Fruit fly (Drosophila melanogaster) whole organism, prepupa: ENCODE data around the gene drongo.
A peak's percentile ranks its signal among the peaks of the same experiment; 100 is the strongest.

Experiments
- Blimp-1 ChIP-seq: fragments of 200-800 bp; sonication (Bioruptor generic); optimal IDR thresholded peaks from 3 replicates; lab custom pipeline; 2017; ENCODE audit warnings: missing biosample characterization, missing genetic modification characterization, mild to moderate bottlenecking, moderate library complexity, missing genetic modification reagents
- CG10631 ChIP-seq: fragments of 200-800 bp; sonication (Bioruptor generic); optimal IDR thresholded peaks from 2 replicates; lab custom pipeline; 2016; ENCODE audit warnings: missing biosample characterization, missing genetic modification characterization
- CG10669 ChIP-seq: fragments of 200-800 bp; sonication (Bioruptor generic); optimal IDR thresholded peaks from 3 replicates; lab custom pipeline; 2018; ENCODE audit warnings: missing biosample characterization, mild to moderate bottlenecking, missing genetic modification characterization, moderate library complexity
- CG11294 ChIP-seq: fragments of 200-800 bp; sonication (Bioruptor generic); IDR thresholded peaks from 2 replicates; pipeline ENCODE4 v1.3.6; 2022; ENCODE audit warnings: missing biosample characterization, missing genetic modification characterization
- CG11762 ChIP-seq: fragments of 200-800 bp; sonication (Bioruptor generic); optimal IDR thresholded peaks from 3 replicates; lab custom pipeline; 2016; ENCODE audit warnings: missing biosample characterization, missing genetic modification characterization; ENCODE audit not compliant: insufficient read depth
- CG11902 ChIP-seq: fragments of 200-800 bp; sonication (Bioruptor generic); optimal IDR thresholded peaks from 3 replicates; lab custom pipeline; 2016; ENCODE audit warnings: missing biosample characterization, missing genetic modification characterization
- CG1621 ChIP-seq: fragments of 200-800 bp; sonication (Bioruptor generic); optimal IDR thresholded peaks from 3 replicates; lab custom pipeline; 2018; ENCODE audit warnings: missing biosample characterization, mild to moderate bottlenecking, missing genetic modification characterization
- CG16779 ChIP-seq: fragments of 200-800 bp; sonication (Bioruptor generic); optimal IDR thresholded peaks from 3 replicates; lab custom pipeline; 2017; ENCODE audit warnings: missing biosample characterization, mild to moderate bottlenecking, missing genetic modification characterization
- CG31627 ChIP-seq: fragments of 200-800 bp; sonication (Bioruptor generic); optimal IDR thresholded peaks from 3 replicates; lab custom pipeline; 2016; ENCODE audit warnings: missing biosample characterization, missing genetic modification characterization
- CG32006 ChIP-seq: fragments of 200-800 bp; sonication (Bioruptor generic); optimal IDR thresholded peaks from 3 replicates; lab custom pipeline; 2017; ENCODE audit warnings: missing biosample characterization, mild to moderate bottlenecking, missing genetic modification characterization
- CG34406 ChIP-seq: fragments of 200-800 bp; sonication (Bioruptor generic); optimal IDR thresholded peaks from 3 replicates; lab custom pipeline; 2016; ENCODE audit warnings: missing biosample characterization, missing genetic modification characterization
- CG3919 ChIP-seq: fragments of 200-800 bp; sonication (Bioruptor generic); optimal IDR thresholded peaks from 3 replicates; lab custom pipeline; 2016; ENCODE audit warnings: missing biosample characterization, missing genetic modification characterization
- CG6163 ChIP-seq: fragments of 200-800 bp; sonication (Bioruptor generic); IDR thresholded peaks from 3 replicates; pipeline ENCODE4 v1.3.6; 2022; ENCODE audit warnings: missing biosample characterization, missing genetic modification characterization
- CG6276 ChIP-seq: fragments of 200-800 bp; sonication (Bioruptor generic); optimal IDR thresholded peaks from 2 replicates; lab custom pipeline; 2017; ENCODE audit warnings: missing biosample characterization, mild to moderate bottlenecking, missing genetic modification characterization
- CG6854 ChIP-seq: fragments of 200-800 bp; sonication (Bioruptor generic); optimal IDR thresholded peaks from 2 replicates; lab custom pipeline; 2017; ENCODE audit warnings: missing biosample characterization, mild to moderate bottlenecking, missing genetic modification characterization
- CG7368 ChIP-seq: fragments of 200-800 bp; sonication (Bioruptor generic); optimal IDR thresholded peaks from 3 replicates; lab custom pipeline; 2016; ENCODE audit warnings: missing biosample characterization, missing genetic modification characterization
- CG8119 ChIP-seq: fragments of 200-800 bp; sonication (Bioruptor generic); IDR thresholded peaks from 3 replicates; pipeline ENCODE4 v1.3.6; 2022; ENCODE audit warnings: missing biosample characterization, missing genetic modification characterization
- CG8319 ChIP-seq: fragments of 200-800 bp; sonication (Bioruptor generic); optimal IDR thresholded peaks from 3 replicates; lab custom pipeline; 2016; ENCODE audit warnings: missing biosample characterization, missing genetic modification characterization
- CG9139 ChIP-seq: fragments of 200-800 bp; sonication (Bioruptor generic); optimal IDR thresholded peaks from 3 replicates; lab custom pipeline; 2017; ENCODE audit warnings: missing biosample characterization, mild to moderate bottlenecking, missing genetic modification characterization
- Eip75B ChIP-seq: fragments of 200-800 bp; sonication (Bioruptor generic); optimal IDR thresholded peaks from 3 replicates; lab custom pipeline; 2016; ENCODE audit warnings: missing biosample characterization, missing genetic modification characterization
- Eip78C ChIP-seq: fragments of 200-800 bp; sonication (Bioruptor generic); peaks from one replicate; lab custom pipeline; 2016; ENCODE audit warnings: missing biosample characterization, missing genetic modification characterization
- Eip93F ChIP-seq: fragments of 200-800 bp; sonication (Bioruptor generic); optimal IDR thresholded peaks from 2 replicates; lab custom pipeline; 2016; ENCODE audit warnings: missing biosample characterization, mild to moderate bottlenecking, missing genetic modification characterization
- Ets96B ChIP-seq: fragments of 200-800 bp; optimal IDR thresholded peaks from 2 replicates; lab custom pipeline; 2019; ENCODE audit warnings: missing biosample characterization, mild to moderate bottlenecking, missing genetic modification characterization, moderate library complexity
- Gug ChIP-seq: fragments of 200-800 bp; sonication (Bioruptor generic); IDR thresholded peaks from 2 replicates; pipeline ENCODE4 v1.3.6; 2022; ENCODE audit warnings: missing biosample characterization, missing genetic modification characterization
- Hr38 ChIP-seq: sonication (Bioruptor generic); optimal IDR thresholded peaks from 2 replicates; lab custom pipeline; 2016; ENCODE audit warnings: missing biosample characterization, missing genetic modification characterization
- Hr39 ChIP-seq: fragments of 200-800 bp; sonication (Bioruptor generic); optimal IDR thresholded peaks from 2 replicates; lab custom pipeline; 2016; ENCODE audit warnings: missing biosample characterization, missing genetic modification characterization
- Lpt ChIP-seq: fragments of 200-800 bp; sonication (Bioruptor generic); optimal IDR thresholded peaks from 3 replicates; lab custom pipeline; 2016; ENCODE audit warnings: missing biosample characterization, missing genetic modification characterization
- OdsH ChIP-seq: fragments of 200-800 bp; sonication (Bioruptor generic); optimal IDR thresholded peaks from 3 replicates; lab custom pipeline; 2016; ENCODE audit warnings: missing biosample characterization, missing genetic modification characterization
- Smox ChIP-seq: fragments of 200-800 bp; sonication (Bioruptor generic); optimal IDR thresholded peaks from 3 replicates; lab custom pipeline; 2016; ENCODE audit warnings: missing biosample characterization, missing genetic modification characterization
- Sox102F ChIP-seq: fragments of 200-800 bp; sonication (Bioruptor generic); optimal IDR thresholded peaks from 2 replicates; lab custom pipeline; 2016; ENCODE audit warnings: missing biosample characterization, mild to moderate bottlenecking, missing genetic modification characterization
- Sox14 ChIP-seq: fragments of 200-800 bp; sonication (Bioruptor generic); optimal IDR thresholded peaks from 3 replicates; lab custom pipeline; 2016; ENCODE audit warnings: missing biosample characterization, missing genetic modification characterization
- Sox15 ChIP-seq: fragments of 200-800 bp; sonication (Bioruptor generic); optimal IDR thresholded peaks from 3 replicates; lab custom pipeline; 2016; ENCODE audit warnings: missing biosample characterization, missing genetic modification characterization
- dac ChIP-seq: fragments of 200-800 bp; sonication (Bioruptor generic); optimal IDR thresholded peaks from 2 replicates; lab custom pipeline; 2017; ENCODE audit warnings: missing biosample characterization, mild to moderate bottlenecking, missing genetic modification characterization
- eg ChIP-seq: fragments of 200-800 bp; sonication (Bioruptor generic); IDR thresholded peaks from 3 replicates; pipeline ENCODE4 v1.3.6; 2022; ENCODE audit warnings: missing biosample characterization, missing genetic modification characterization
- fd85E ChIP-seq: fragments of 200-800 bp; sonication (Bioruptor generic); optimal IDR thresholded peaks from 3 replicates; lab custom pipeline; 2016; ENCODE audit warnings: missing biosample characterization, missing genetic modification characterization
- fkh ChIP-seq: fragments of 200-800 bp; sonication (Bioruptor generic); optimal IDR thresholded peaks from 3 replicates; lab custom pipeline; 2017; ENCODE audit warnings: missing biosample characterization, mild to moderate bottlenecking, missing genetic modification characterization, moderate library complexity
- lz ChIP-seq: fragments of 200-800 bp; sonication (Bioruptor generic); optimal IDR thresholded peaks from 3 replicates; lab custom pipeline; 2016; ENCODE audit warnings: missing biosample characterization, missing genetic modification characterization
- net ChIP-seq: fragments of 200-800 bp; sonication (Bioruptor generic); optimal IDR thresholded peaks from 3 replicates; lab custom pipeline; 2016; ENCODE audit warnings: missing biosample characterization, missing genetic modification characterization
- spab ChIP-seq: fragments of 200-800 bp; sonication (Bioruptor generic); optimal IDR thresholded peaks from 2 replicates; lab custom pipeline; 2017; ENCODE audit warnings: missing biosample characterization, mild to moderate bottlenecking, missing genetic modification characterization, missing genetic modification reagents
- ss ChIP-seq, 2 experiments: fragments of 200-800 bp; sonication (Bioruptor generic); optimal IDR thresholded peaks; 2 replicates in 1 of 2; 3 replicates in 1 of 2; lab custom pipeline; 2017 to 2018; ENCODE audit warnings: mild to moderate bottlenecking in 2 of 2, missing biosample characterization in 2 of 2, missing genetic modification characterization in 2 of 2, moderate library complexity in 1 of 2
- svp ChIP-seq: fragments of 200-800 bp; sonication (Bioruptor generic); peaks from one replicate; lab custom pipeline; 2016; ENCODE audit warnings: missing biosample characterization, missing genetic modification characterization
- vri ChIP-seq: fragments of 200-800 bp; sonication (Bioruptor generic); optimal IDR thresholded peaks from 3 replicates; lab custom pipeline; 2016; ENCODE audit warnings: missing biosample characterization, mild to moderate bottlenecking, missing genetic modification characterization

drongo gene

DNA sequence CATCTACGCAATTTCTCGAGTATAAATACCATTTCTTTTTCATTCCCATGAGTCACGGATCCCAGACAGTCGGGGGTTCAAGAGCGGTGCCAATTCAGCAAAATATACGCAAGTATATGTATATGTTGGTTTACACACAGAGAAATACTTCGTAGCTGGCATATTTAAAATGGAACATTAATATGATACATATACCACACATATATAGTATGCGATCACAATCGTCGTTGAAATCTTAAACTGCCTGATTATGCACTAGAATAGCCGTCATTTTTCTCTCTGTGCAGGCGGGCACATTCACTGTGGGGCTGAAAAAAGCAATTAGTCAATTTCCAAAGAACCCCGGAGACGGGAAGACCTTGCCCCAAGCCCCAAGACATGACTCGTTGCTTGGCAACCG, 9.2 kb downstream of the drongo start (continued):
- TF ChIP-seq spab (peak; percentile 94), CG6854 (GFP tag; lab: Kevin White, UChicago) (peak; percentile 92), CG1621 (tag; lab: Kevin White, UChicago) (peak; percentile 95), Gug (GFP tag; lab: Robert Waterston, UW) (peak; percentile 96), vri (GFP tag; lab: Kevin White, UChicago) (peak; percentile 96), Sox14 (GFP tag; lab: Kevin White, UChicago) (peak; percentile 98), CG7368 (GFP tag; lab: Kevin White, UChicago) (peak; percentile 95), CG6163 (peak; percentile 98), ss (GFP tag; optimal IDR thresholded peaks at IDR 0.05; lab: Kevin White, UChicago) (peak; percentile 94 to 95), CG3919 (GFP tag; lab: Kevin White, UChicago) (peak; percentile 96), fd85E (GFP tag; lab: Kevin White, UChicago) (peak; percentile 82), Eip93F (GFP tag; lab: Kevin White, UChicago) (peak; percentile 96), CG32006 (peak; percentile 93), net (GFP tag; lab: Kevin White, UChicago) (peak; percentile 95), Smox (GFP tag; lab: Kevin White, UChicago) (peak; percentile 96), CG11294 (GFP tag; lab: Robert Waterston, UW) (peak; percentile 92)

DNA sequence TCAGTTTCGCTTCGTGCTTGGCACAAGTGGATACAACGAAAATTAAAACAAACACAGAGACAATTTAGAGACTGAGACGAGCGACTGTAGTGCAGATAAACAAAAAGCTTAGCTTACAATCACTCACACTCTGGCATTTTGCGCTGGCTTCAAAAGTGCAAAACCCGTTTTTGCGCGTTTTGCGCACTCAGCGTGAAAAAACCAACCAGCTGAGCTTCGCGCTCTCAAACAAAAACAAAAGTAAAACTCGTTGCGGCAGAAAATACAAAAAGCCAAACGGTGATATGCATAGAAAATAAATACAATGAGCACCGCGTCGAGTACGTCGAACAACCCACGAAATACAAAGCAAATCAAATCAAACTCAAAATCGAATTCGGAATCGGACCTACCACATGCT, 10.2 kb downstream of the drongo start:
- TF ChIP-seq Eip78C = peak; percentile 49
- TF ChIP-seq Blimp-1 = peak; percentile 12
- TF ChIP-seq ss (GFP tag; optimal IDR thresholded peaks at IDR 0.05; lab: Kevin White, UChicago) = peak in 1 of 2 experiments; percentile 9
- TF ChIP-seq CG6163 = peak; percentile 19; the same call in 1 of the 3 replicates
- TF ChIP-seq CG8119 (GFP tag; lab: Robert Waterston, UW) = peak; percentile 58; the same call in 1 of the 3 replicates
- TF ChIP-seq CG6276 (GFP tag; lab: Kevin White, UChicago) = peak; percentile 29
- no peak for TF ChIP-seq Hr39 (GFP tag; lab: Kevin White, UChicago)
- TF ChIP-seq Sox14 (GFP tag; lab: Kevin White, UChicago) = no peak
- peak; percentile 26; the same call in 1 of the 3 replicates for TF ChIP-seq eg

DNA sequence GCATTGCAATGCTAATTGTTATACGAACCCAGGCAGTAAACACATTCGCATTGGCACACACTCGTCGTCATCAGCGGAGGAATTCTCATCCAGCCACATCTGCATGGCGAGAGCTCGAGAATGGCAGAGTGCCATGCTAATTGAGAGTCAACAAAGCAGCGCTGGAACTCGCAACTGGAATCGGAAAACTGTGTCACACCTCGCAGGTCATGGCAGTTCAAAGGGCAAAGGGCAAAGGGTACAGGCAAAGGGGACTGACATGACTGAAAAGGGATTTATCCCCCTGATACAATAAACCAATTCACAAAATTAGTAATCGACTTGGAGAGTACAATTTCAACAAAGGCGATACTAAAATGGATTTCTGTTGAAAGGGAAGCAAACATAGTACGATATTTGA, 10.8 kb downstream of the drongo start:
- no peak for TF ChIP-seq Sox14 (GFP tag; lab: Kevin White, UChicago)
- TF ChIP-seq Hr38 (GFP tag; lab: Kevin White, UChicago) = no peak
- no peak for TF ChIP-seq CG1621 (tag; lab: Kevin White, UChicago)
- TF ChIP-seq CG9139 = peak; percentile 25
- TF ChIP-seq fkh (GFP tag; lab: Kevin White, UChicago) = no peak
- TF ChIP-seq svp (GFP tag; lab: Kevin White, UChicago) = peak; percentile 82
- no peak for TF ChIP-seq dac (GFP tag; lab: Kevin White, UChicago)
- no peak for TF ChIP-seq net (GFP tag; lab: Kevin White, UChicago)
- no peak for TF ChIP-seq CG32006
- TF ChIP-seq CG8319 (GFP tag; lab: Kevin White, UChicago) = no peak
- no peak for TF ChIP-seq Lpt (GFP tag; lab: Kevin White, UChicago)
- peak in 1 of 2 experiments; percentile 14 for TF ChIP-seq ss (GFP tag; optimal IDR thresholded peaks at IDR 0.05; lab: Kevin White, UChicago)
- TF ChIP-seq CG6163 = no peak

dm6 chr2L:838786-839185, 12.1 kb downstream of the drongo start:
- TF ChIP-seq CG16779 (tag; lab: Kevin White, UChicago) (no peak), Eip78C (peak; percentile 29)

- no peak for TF ChIP-seq CG9139
- TF ChIP-seq lz (GFP tag; lab: Kevin White, UChicago) = peak; percentile 4
- TF ChIP-seq Sox102F (GFP tag; lab: Kevin White, UChicago) = no peak
- peak; percentile 88 for TF ChIP-seq Eip75B (GFP tag; lab: Kevin White, UChicago)
- no peak for TF ChIP-seq Eip93F (GFP tag; lab: Kevin White, UChicago)
- no peak for TF ChIP-seq Sox15 (GFP tag; lab: Kevin White, UChicago)
- peak; percentile 35 for TF ChIP-seq CG31627 (GFP tag; lab: Kevin White, UChicago)
- peak; percentile 12 for TF ChIP-seq CG11902 (GFP tag; lab: Kevin White, UChicago)
- no peak for TF ChIP-seq spab
- no peak for TF ChIP-seq OdsH (GFP tag; lab: Kevin White, UChicago)
- TF ChIP-seq Eip78C = peak; percentile 81
- peak; percentile 27 for TF ChIP-seq CG11762
- TF ChIP-seq CG16779 (tag; lab: Kevin White, UChicago) = peak; percentile 79
- no peak for TF ChIP-seq Hr38 (GFP tag; lab: Kevin White, UChicago)
- no peak for TF ChIP-seq Smox (GFP tag; lab: Kevin White, UChicago)
- peak; percentile 53 for TF ChIP-seq CG1621 (tag; lab: Kevin White, UChicago)
- peak; percentile 67 for TF ChIP-seq CG6276 (GFP tag; lab: Kevin White, UChicago)
- TF ChIP-seq Ets96B (tag; lab: Kevin White, UChicago) = no peak
- peak; percentile 82 for TF ChIP-seq CG10631 (GFP tag; lab: Kevin White, UChicago)
- TF ChIP-seq CG34406 (GFP tag; lab: Kevin White, UChicago) = no peak
- TF ChIP-seq fd85E (GFP tag; lab: Kevin White, UChicago) = no peak
- no peak for TF ChIP-seq CG10669 (GFP tag; lab: Kevin White, UChicago)
- TF ChIP-seq svp (GFP tag; lab: Kevin White, UChicago) = no peak
These were observed 12.9 kb downstream of the drongo start for dm6 chr2L:837989-838388.
